Worm (Caenorhabditis elegans) whole organism, early embryonic: Measurements from ENCODE around the gene srab-4.

Experiments used
- B0310.2 ChIP-seq: sonication (generic microtip); optimal IDR thresholded peaks from 2 replicates; lab custom pipeline; 2016; ENCODE audit warnings: mild to moderate bottlenecking, missing genetic modification characterization, missing compliant biosample characterization
- F13C5.2 ChIP-seq: sonication (generic microtip); optimal IDR thresholded peaks from 2 replicates; lab custom pipeline; 2017; ENCODE audit warnings: mild to moderate bottlenecking, missing genetic modification characterization, inconsistent platforms, missing compliant biosample characterization
- aly-1 ChIP-seq: sonication (generic microtip); optimal IDR thresholded peaks from 2 replicates; lab custom pipeline; 2016; ENCODE audit warnings: missing genetic modification characterization, missing compliant biosample characterization
- ama-1 ChIP-seq: fragments of 150-350 bp; optimal IDR thresholded peaks from 2 replicates; lab custom pipeline; 2014
- ceh-13 ChIP-seq: fragments of 200-800 bp; sonication (Bioruptor generic); optimal IDR thresholded peaks from 2 replicates; lab custom pipeline; 2018; ENCODE audit warnings: mild to moderate bottlenecking, missing genetic modification characterization, missing compliant biosample characterization
- ceh-36 ChIP-seq: sonication (generic microtip); optimal IDR thresholded peaks from 2 replicates; lab custom pipeline; 2016; ENCODE audit warnings: missing genetic modification characterization, inconsistent platforms, missing compliant biosample characterization
- flt-1 ChIP-seq: fragments of 200-800 bp; sonication (Bioruptor generic); IDR thresholded peaks from 2 replicates; pipeline ENCODE4 v1.3.6; 2022; ENCODE audit warnings: missing genetic modification characterization, missing compliant biosample characterization
- hmg-4 ChIP-seq: fragments of 200-800 bp; sonication (Bioruptor generic); optimal IDR thresholded peaks from 2 replicates; lab custom pipeline; 2018; ENCODE audit warnings: mild to moderate bottlenecking, missing genetic modification characterization, missing compliant biosample characterization
- hnd-1 ChIP-seq: sonication (generic microtip); optimal IDR thresholded peaks from 2 replicates; lab custom pipeline; 2016; ENCODE audit warnings: missing genetic modification characterization, missing compliant biosample characterization
- sea-1 ChIP-seq: fragments of 200-800 bp; sonication (Bioruptor generic); conservative IDR thresholded peaks from 2 replicates; pipeline ENCODE4 v1.3.6; 2022; ENCODE audit warnings: missing genetic modification characterization, missing compliant biosample characterization

DNA sequence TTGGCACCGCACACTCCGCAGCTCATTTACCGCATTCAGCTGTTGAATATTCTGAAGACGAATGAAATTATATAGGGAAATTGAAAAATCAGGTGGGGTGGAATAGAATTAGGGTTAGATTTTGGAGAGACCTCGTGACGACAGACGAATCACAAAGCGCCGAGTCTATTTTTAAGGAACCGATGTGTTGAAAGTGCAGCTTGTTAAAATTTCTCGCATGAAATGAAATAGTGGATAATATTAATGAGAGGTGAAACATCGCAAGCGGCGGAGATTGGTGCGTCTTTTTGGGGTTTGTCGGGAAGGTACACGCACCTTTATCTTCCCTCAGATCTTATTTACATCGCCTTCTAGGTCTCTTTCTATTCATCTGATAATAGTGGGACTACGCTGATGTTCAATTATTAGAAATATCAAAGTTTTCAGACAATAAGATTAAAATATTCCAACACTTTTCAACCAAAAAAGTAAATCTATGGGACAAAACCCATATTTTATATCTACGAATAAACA lies 14.3 kb upstream of the srab-4 start, which contains the start of gene nhr-140:
- no peak for TF ChIP-seq hmg-4 (GFP tag; lab: Kevin White, UChicago)
- no peak for TF ChIP-seq ceh-36 (tag; lab: Kevin White, UChicago)
- no peak for TF ChIP-seq ama-1 (lab: Kevin White, UChicago)
- no peak for TF ChIP-seq aly-1
- no peak for TF ChIP-seq hnd-1 (tag; lab: Kevin White, UChicago)
- no peak for TF ChIP-seq sea-1 (GFP tag; lab: Robert Waterston, UW)
- no peak for TF ChIP-seq ceh-13 (GFP tag; lab: Kevin White, UChicago)
- no peak for TF ChIP-seq B0310.2 (tag; lab: Kevin White, UChicago)
- TF ChIP-seq flt-1 (GFP tag; lab: Robert Waterston, UW), result no peak
- TF ChIP-seq F13C5.2 (tag; lab: Kevin White, UChicago), result no peak
